Fruit fly (Drosophila melanogaster) whole organism, pupa: Measurements from ENCODE around the gene RpS15Aa.
A peak's percentile ranks its signal among the peaks of the same experiment; 100 is the strongest.

Experiments
- CG10348 ChIP-seq: fragments of 200-800 bp; sonication (Bioruptor generic); IDR thresholded peaks from 2 replicates; pipeline ENCODE4 v1.3.6; 2022; ENCODE audit warnings: missing biosample characterization, missing genetic modification characterization
- CG12605 ChIP-seq: fragments of 200-800 bp; sonication (Bioruptor generic); IDR thresholded peaks from 2 replicates; pipeline ENCODE4 v1.3.6; 2022; ENCODE audit warnings: missing biosample characterization, missing genetic modification characterization
- CG13204 ChIP-seq: fragments of 200-800 bp; sonication (Bioruptor generic); optimal IDR thresholded peaks from 2 replicates; lab custom pipeline; 2018; ENCODE audit warnings: missing biosample characterization, mild to moderate bottlenecking, missing genetic modification characterization, moderate library complexity
- CG14655 ChIP-seq: fragments of 200-800 bp; sonication (Bioruptor generic); optimal IDR thresholded peaks from 3 replicates; lab custom pipeline; 2017; ENCODE audit warnings: mild to moderate bottlenecking, missing biosample characterization, missing genetic modification reagents, missing genetic modification characterization
- CG15710 ChIP-seq: fragments of 200-800 bp; sonication (Bioruptor generic); optimal IDR thresholded peaks from 2 replicates; lab custom pipeline; 2018; ENCODE audit warnings: missing biosample characterization, mild to moderate bottlenecking, missing genetic modification characterization, moderate library complexity
- CG17806 ChIP-seq: fragments of 200-800 bp; sonication (Bioruptor generic); optimal IDR thresholded peaks from 2 replicates; lab custom pipeline; 2018; ENCODE audit warnings: missing biosample characterization, mild to moderate bottlenecking, missing genetic modification characterization, moderate library complexity
- CG32121 ChIP-seq: fragments of 200-800 bp; sonication (Bioruptor generic); IDR thresholded peaks from 2 replicates; pipeline ENCODE4 v1.3.6; 2022; ENCODE audit warnings: missing biosample characterization, missing genetic modification characterization
- CG34367 ChIP-seq: fragments of 200-800 bp; sonication (Bioruptor generic); optimal IDR thresholded peaks from 2 replicates; lab custom pipeline; 2018; ENCODE audit warnings: missing biosample characterization, mild to moderate bottlenecking, missing genetic modification characterization
- CG4496 ChIP-seq: fragments of 200-800 bp; sonication (Bioruptor generic); IDR thresholded peaks from 3 replicates; pipeline ENCODE4 v1.3.6; 2022; ENCODE audit warnings: missing biosample characterization, missing genetic modification characterization
- CG8159 ChIP-seq: fragments of 200-800 bp; sonication (Bioruptor generic); optimal IDR thresholded peaks from 3 replicates; lab custom pipeline; 2018; ENCODE audit warnings: missing biosample characterization, mild to moderate bottlenecking, missing genetic modification characterization, moderate library complexity
- CG8301 ChIP-seq: fragments of 200-800 bp; sonication (Bioruptor generic); optimal IDR thresholded peaks from 2 replicates; lab custom pipeline; 2018; ENCODE audit warnings: missing biosample characterization, mild to moderate bottlenecking, missing genetic modification characterization
- CG9948 ChIP-seq: fragments of 200-800 bp; sonication (Bioruptor generic); optimal IDR thresholded peaks from 2 replicates; lab custom pipeline; 2018; ENCODE audit warnings: missing biosample characterization, mild to moderate bottlenecking, missing genetic modification characterization, moderate library complexity
- D1 ChIP-seq: fragments of 200-800 bp; sonication (Bioruptor generic); optimal IDR thresholded peaks from 2 replicates; lab custom pipeline; 2018; ENCODE audit warnings: missing biosample characterization, mild to moderate bottlenecking, missing genetic modification characterization, moderate library complexity
- EcR ChIP-seq: fragments of 200-800 bp; sonication (Bioruptor generic); optimal IDR thresholded peaks from 3 replicates; lab custom pipeline; 2019; ENCODE audit warnings: missing biosample characterization, missing genetic modification characterization, mild to moderate bottlenecking, moderate library complexity, missing genetic modification reagents
- Ets98B ChIP-seq: fragments of 200-800 bp; sonication (Bioruptor generic); IDR thresholded peaks from 2 replicates; pipeline ENCODE4 v1.3.6; 2022; ENCODE audit warnings: missing biosample characterization, missing genetic modification characterization
- Pif1A ChIP-seq: fragments of 200-800 bp; sonication (Bioruptor generic); optimal IDR thresholded peaks from 3 replicates; lab custom pipeline; 2016; ENCODE audit warnings: missing biosample characterization, missing genetic modification characterization
- Pif1B ChIP-seq: fragments of 200-800 bp; sonication (Bioruptor generic); optimal IDR thresholded peaks from 3 replicates; lab custom pipeline; 2016; ENCODE audit warnings: missing biosample characterization, missing genetic modification characterization
- Snoo ChIP-seq: fragments of 200-800 bp; sonication (Bioruptor generic); optimal IDR thresholded peaks from 3 replicates; lab custom pipeline; 2017; ENCODE audit warnings: missing biosample characterization, mild to moderate bottlenecking, missing genetic modification characterization, inconsistent platforms
- fd96Ca ChIP-seq: fragments of 200-800 bp; sonication (Bioruptor generic); IDR thresholded peaks from 3 replicates; pipeline ENCODE4 v1.3.6; 2022; ENCODE audit warnings: missing biosample characterization, missing genetic modification characterization
- gl ChIP-seq: fragments of 200-800 bp; sonication (Bioruptor generic); optimal IDR thresholded peaks from 2 replicates; lab custom pipeline; 2018; ENCODE audit warnings: missing biosample characterization, mild to moderate bottlenecking, missing genetic modification characterization
- rn ChIP-seq: fragments of 200-800 bp; sonication (Bioruptor generic); IDR thresholded peaks from 2 replicates; pipeline ENCODE4 v1.3.6; 2022; ENCODE audit warnings: missing biosample characterization, missing genetic modification characterization

The RpS15Aa gene

DNA sequence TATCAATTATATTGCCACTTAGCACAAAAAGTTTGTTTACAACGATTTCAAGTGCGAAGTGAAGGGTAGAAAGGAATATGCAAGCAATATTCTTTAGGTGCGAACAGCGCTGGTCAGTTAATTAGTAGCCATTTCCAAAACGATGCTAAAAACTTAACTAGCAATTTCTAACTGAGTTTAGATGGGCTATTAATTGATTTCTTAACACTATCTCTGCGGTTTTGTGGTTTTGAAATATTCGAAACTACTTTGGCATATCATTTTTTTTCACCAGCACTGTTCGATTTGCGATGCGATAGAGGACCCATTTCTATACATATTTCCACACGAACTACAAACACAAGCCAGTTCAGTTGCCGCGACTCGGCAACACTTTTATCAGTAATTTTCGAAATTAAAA lies 39.0 kb upstream of the RpS15Aa start:
- TF ChIP-seq Pif1A (GFP tag; lab: Kevin White, UChicago), result peak; percentile 48
- TF ChIP-seq gl (tag; lab: Kevin White, UChicago), result peak; percentile 13
- peak; percentile 52 for TF ChIP-seq CG8301 (tag; lab: Kevin White, UChicago)
- TF ChIP-seq rn, result no peak
- TF ChIP-seq CG17806 (tag; lab: Kevin White, UChicago), result peak; percentile 64
- TF ChIP-seq CG15710 (tag; lab: Kevin White, UChicago), result peak; percentile 49
- TF ChIP-seq D1 (tag; lab: Kevin White, UChicago), result peak; percentile 24
- peak; percentile 51 for TF ChIP-seq CG8159 (tag; lab: Kevin White, UChicago)
- TF ChIP-seq CG4496, result peak; percentile 80
- peak; percentile 55 for TF ChIP-seq CG9948 (tag; lab: Kevin White, UChicago)
- peak; percentile 60 for TF ChIP-seq CG14655 (GFP tag; lab: Kevin White, UChicago)
- peak; percentile 65 for TF ChIP-seq Ets98B (GFP tag; lab: Robert Waterston, UW)
- peak; percentile 47; the same call in 1 of the 2 replicates for TF ChIP-seq CG32121 (GFP tag; lab: Robert Waterston, UW)
- TF ChIP-seq Snoo (tag; lab: Kevin White, UChicago), result peak; percentile 14
- TF ChIP-seq fd96Ca (GFP tag; lab: Robert Waterston, UW), result peak; percentile 75; the same call in 2 of the 3 replicates
- peak; percentile 42 for TF ChIP-seq CG34367
- no peak for TF ChIP-seq CG10348
- TF ChIP-seq Pif1B, result peak; percentile 33
- no peak for TF ChIP-seq CG13204
- TF ChIP-seq EcR (GFP tag; lab: Kevin White, UChicago), result no peak
- TF ChIP-seq CG12605 (GFP tag; lab: Robert Waterston, UW), result peak; percentile 51; the same call in 1 of the 2 replicates

DNA sequence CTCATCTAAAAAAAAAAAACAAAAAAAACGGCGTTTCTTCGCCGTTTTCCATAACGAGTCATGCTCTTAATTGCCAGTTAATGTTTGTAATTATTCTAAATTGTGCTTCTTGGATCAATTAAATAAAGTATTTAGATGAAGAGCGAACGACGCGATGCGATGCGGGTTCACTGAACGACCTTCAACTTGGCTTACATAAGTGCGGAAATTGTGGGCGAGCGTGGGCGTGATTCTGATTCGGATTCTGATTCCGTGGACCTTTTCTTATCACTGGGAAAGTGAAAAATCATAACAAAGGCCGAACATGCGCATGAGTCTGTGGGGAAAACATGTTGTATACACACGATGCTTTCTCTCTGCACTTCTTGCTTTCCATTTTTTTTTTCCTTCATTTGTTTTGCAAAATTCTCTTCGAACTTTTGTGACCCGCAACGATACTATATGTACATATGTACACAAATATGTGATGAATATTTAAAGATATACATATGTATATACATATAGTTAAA lies 38.0 kb upstream of the RpS15Aa start:
- TF ChIP-seq EcR (GFP tag; lab: Kevin White, UChicago) (peak; percentile 85), CG15710 (tag; lab: Kevin White, UChicago) (no peak), CG32121 (GFP tag; lab: Robert Waterston, UW) (no peak)
- TF ChIP-seq, all 21 proteins: peak for 1

DNA sequence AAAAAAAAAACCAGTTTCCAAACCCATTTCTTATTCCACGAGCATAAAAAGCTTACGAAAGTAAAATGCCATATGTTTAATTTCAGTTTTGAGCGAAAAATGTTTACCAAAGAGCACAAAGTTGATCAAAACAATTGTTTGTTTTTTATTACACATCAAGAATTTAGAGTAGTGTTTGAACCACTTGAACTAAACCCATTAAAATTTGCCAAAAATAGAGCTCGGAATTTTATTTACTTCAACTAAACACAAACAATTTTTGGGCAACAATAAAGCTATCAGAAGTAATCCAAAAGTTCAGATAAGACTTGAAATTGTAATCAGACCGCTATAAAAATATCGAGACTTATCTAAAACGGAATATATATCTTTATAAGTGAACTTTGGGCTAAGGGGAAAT lies 37.5 kb upstream of the RpS15Aa start:
- TF ChIP-seq fd96Ca (GFP tag; lab: Robert Waterston, UW) (no peak), Pif1B (no peak), CG17806 (tag; lab: Kevin White, UChicago) (no peak)

DNA sequence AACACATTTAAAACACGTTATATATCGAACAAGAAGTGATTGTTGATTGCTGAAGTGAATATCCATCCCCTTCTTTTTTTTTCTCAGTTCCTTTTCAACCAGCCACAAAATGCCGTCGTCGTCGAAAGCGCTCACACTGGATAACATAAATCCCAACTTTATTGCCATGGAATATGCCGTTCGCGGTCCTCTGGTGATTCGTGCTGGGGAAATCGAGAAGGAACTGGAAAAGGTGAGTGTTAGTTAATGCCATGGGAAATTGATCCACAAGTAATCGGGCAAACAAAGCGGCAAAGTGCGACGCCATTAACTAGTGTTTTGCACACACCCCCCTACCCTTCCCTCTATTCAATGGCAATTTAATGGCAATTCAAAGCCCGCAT lies 36.6 kb upstream of the RpS15Aa start:
- TF ChIP-seq CG8159 (tag; lab: Kevin White, UChicago) (no peak), Snoo (tag; lab: Kevin White, UChicago) (no peak), fd96Ca (GFP tag; lab: Robert Waterston, UW) (no peak)
- TF ChIP-seq, all 21 proteins: peak for 0

DNA sequence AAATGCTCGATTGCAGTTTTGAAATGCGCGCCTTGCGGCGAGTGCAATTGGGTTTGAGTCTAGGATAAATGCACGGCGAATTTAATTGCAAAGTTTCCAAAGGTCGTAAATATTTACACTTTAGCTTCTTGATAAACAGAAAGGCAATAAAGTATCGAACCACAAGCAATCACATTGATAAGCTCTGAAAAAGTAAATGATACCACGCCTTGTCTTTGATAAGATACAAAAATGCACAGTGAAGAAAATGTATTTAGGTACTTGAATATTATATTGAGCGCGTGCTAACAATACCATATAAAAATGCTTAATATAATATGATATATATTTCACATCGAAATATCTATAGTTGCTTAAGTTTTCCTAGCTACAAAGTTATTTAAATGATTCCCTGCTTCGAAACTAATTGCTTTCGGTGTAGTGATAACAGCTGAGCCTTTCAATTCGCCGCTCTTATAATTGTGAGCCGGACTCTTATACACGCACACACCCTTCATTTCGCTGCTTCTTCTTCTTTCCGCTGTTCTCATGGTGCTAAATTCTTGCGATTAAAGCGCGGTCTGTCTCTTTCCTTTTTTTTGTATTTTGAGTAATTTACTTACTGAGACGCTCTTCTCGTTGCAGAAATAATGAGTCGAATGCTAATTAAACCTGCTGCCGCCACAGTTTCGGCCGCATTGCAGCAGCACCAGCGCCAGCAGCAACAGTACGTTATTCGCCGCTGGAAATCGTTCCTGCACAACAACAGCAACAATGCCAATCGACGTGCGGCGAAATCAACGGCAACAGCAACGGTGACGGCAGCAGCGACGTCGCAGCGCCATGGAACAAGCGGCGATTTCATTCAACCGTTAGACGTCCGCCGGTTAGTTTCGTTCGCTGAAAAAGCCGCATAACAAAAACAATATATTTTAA lies 36.0 kb upstream of the RpS15Aa start:
- peak; percentile 78 for TF ChIP-seq CG32121 (GFP tag; lab: Robert Waterston, UW)
- TF ChIP-seq gl (tag; lab: Kevin White, UChicago), result peak; percentile 54
- TF ChIP-seq D1 (tag; lab: Kevin White, UChicago), result peak; percentile 54
- peak; percentile 79 for TF ChIP-seq CG34367
- TF ChIP-seq CG8301 (tag; lab: Kevin White, UChicago), result peak; percentile 84
- peak; percentile 81 for TF ChIP-seq Pif1B
- TF ChIP-seq EcR (GFP tag; lab: Kevin White, UChicago), result peak; percentile 4
- TF ChIP-seq Ets98B (GFP tag; lab: Robert Waterston, UW), result peak; percentile 79
- TF ChIP-seq CG10348, result no peak
- 0 out of 3 replicates have a peak, but pooled peaks have one; percentile 53 for TF ChIP-seq fd96Ca (GFP tag; lab: Robert Waterston, UW)
- peak; percentile 85 for TF ChIP-seq CG4496
- peak; percentile 47; the same call in 1 of the 2 replicates for TF ChIP-seq rn
- peak; percentile 84 for TF ChIP-seq CG17806 (tag; lab: Kevin White, UChicago)
- TF ChIP-seq CG8159 (tag; lab: Kevin White, UChicago), result peak; percentile 89
- peak; percentile 85 for TF ChIP-seq CG9948 (tag; lab: Kevin White, UChicago)
- TF ChIP-seq Pif1A (GFP tag; lab: Kevin White, UChicago), result peak; percentile 67
- TF ChIP-seq CG15710 (tag; lab: Kevin White, UChicago), result peak; percentile 85
- peak; percentile 82 for TF ChIP-seq CG14655 (GFP tag; lab: Kevin White, UChicago)
- TF ChIP-seq Snoo (tag; lab: Kevin White, UChicago), result peak; percentile 83
- TF ChIP-seq CG13204, result peak; percentile 59
- peak; percentile 87 for TF ChIP-seq CG12605 (GFP tag; lab: Robert Waterston, UW)

DNA sequence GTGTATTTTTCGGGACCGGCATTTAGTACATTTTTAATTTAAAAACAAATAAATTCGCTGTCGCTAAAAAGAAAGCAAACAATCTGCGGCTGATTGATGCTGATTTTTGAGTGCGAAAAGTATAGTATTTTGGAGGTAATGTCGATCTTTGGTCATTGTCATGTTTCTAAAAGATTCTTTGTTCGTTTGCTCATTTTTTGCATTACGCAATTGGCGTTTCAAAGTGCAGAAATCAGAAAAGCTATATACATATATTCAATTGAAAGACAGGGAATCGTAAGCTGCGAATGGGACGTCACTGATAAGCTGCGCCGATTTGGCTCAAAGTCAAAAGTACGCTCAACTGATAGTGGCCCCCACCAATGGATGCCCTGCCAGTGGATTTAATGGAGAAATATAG lies 35.0 kb upstream of the RpS15Aa start:
- no peak for TF ChIP-seq CG8159 (tag; lab: Kevin White, UChicago)
- 0 out of 2 replicates have a peak, but pooled peaks have one; percentile 19 for TF ChIP-seq CG12605 (GFP tag; lab: Robert Waterston, UW)
